Worm (Caenorhabditis elegans): Measurements from ENCODE around the gene apy-1.

DNA sequence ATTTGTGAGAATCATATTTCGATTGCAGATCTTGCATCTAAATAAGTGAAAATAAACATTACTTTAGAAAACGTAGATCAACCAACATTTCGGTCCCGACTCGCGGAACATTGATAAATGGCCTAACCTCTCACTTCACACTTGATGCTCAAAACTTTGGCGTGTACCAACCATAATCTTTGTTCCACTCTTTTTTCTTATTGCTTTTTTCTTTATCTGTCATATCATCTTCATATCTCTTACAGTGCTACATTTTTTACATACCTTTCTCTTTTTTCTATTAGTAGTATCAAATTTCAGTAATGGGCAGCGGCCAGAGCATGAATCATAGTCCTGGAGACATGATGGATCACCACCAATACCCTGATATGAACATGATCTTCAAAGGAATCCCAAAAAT is 44.3 kb downstream of the apy-1 start, which contains the start of gene F46C8.3:
- TF ChIP-seq sox-4 (tag; optimal IDR thresholded peaks at IDR 0.05) = no peak
- TF ChIP-seq tbx-2 (tag; optimal IDR thresholded peaks at IDR 0.05) = no peak
- no peak for TF ChIP-seq rnt-1 (tag; optimal IDR thresholded peaks at IDR 0.05)
- no peak for TF ChIP-seq ceh-31 (tag; optimal IDR thresholded peaks at IDR 0.05)
- no peak for TF ChIP-seq pag-3 (tag; optimal IDR thresholded peaks at IDR 0.05; ENCODE audit: borderline replicate concordance)
- TF ChIP-seq ceh-9 (tag; optimal IDR thresholded peaks at IDR 0.05) = no peak
- no peak for TF ChIP-seq lin-11 (tag; optimal IDR thresholded peaks at IDR 0.05)
- no peak for TF ChIP-seq nhr-11 (tag; optimal IDR thresholded peaks at IDR 0.05)
- no peak for TF ChIP-seq ama-1 (optimal IDR thresholded peaks at IDR 0.05)
- TF ChIP-seq ahr-1 (tag; optimal IDR thresholded peaks at IDR 0.05) = no peak
